Fruit fly (Drosophila melanogaster) whole organism, pupa: Measurements from ENCODE around the gene CG42854.
A peak's percentile ranks its signal among the peaks of the same experiment; 100 is the strongest.

ENCODE experiments used
- CG10348 ChIP-seq: fragments of 200-800 bp; sonication (Bioruptor generic); IDR thresholded peaks from 2 replicates; pipeline ENCODE4 v1.3.6; 2022; ENCODE audit warnings: missing biosample characterization, missing genetic modification characterization
- CG12605 ChIP-seq: fragments of 200-800 bp; sonication (Bioruptor generic); IDR thresholded peaks from 2 replicates; pipeline ENCODE4 v1.3.6; 2022; ENCODE audit warnings: missing biosample characterization, missing genetic modification characterization
- CG13204 ChIP-seq: fragments of 200-800 bp; sonication (Bioruptor generic); optimal IDR thresholded peaks from 2 replicates; lab custom pipeline; 2018; ENCODE audit warnings: missing biosample characterization, mild to moderate bottlenecking, missing genetic modification characterization, moderate library complexity
- CG14655 ChIP-seq: fragments of 200-800 bp; sonication (Bioruptor generic); optimal IDR thresholded peaks from 3 replicates; lab custom pipeline; 2017; ENCODE audit warnings: mild to moderate bottlenecking, missing biosample characterization, missing genetic modification reagents, missing genetic modification characterization
- CG15710 ChIP-seq: fragments of 200-800 bp; sonication (Bioruptor generic); optimal IDR thresholded peaks from 2 replicates; lab custom pipeline; 2018; ENCODE audit warnings: missing biosample characterization, mild to moderate bottlenecking, missing genetic modification characterization, moderate library complexity
- CG17806 ChIP-seq: fragments of 200-800 bp; sonication (Bioruptor generic); optimal IDR thresholded peaks from 2 replicates; lab custom pipeline; 2018; ENCODE audit warnings: missing biosample characterization, mild to moderate bottlenecking, missing genetic modification characterization, moderate library complexity
- CG32121 ChIP-seq: fragments of 200-800 bp; sonication (Bioruptor generic); IDR thresholded peaks from 2 replicates; pipeline ENCODE4 v1.3.6; 2022; ENCODE audit warnings: missing biosample characterization, missing genetic modification characterization
- CG34367 ChIP-seq: fragments of 200-800 bp; sonication (Bioruptor generic); optimal IDR thresholded peaks from 2 replicates; lab custom pipeline; 2018; ENCODE audit warnings: missing biosample characterization, mild to moderate bottlenecking, missing genetic modification characterization
- CG4496 ChIP-seq: fragments of 200-800 bp; sonication (Bioruptor generic); IDR thresholded peaks from 3 replicates; pipeline ENCODE4 v1.3.6; 2022; ENCODE audit warnings: missing biosample characterization, missing genetic modification characterization
- CG8159 ChIP-seq: fragments of 200-800 bp; sonication (Bioruptor generic); optimal IDR thresholded peaks from 3 replicates; lab custom pipeline; 2018; ENCODE audit warnings: missing biosample characterization, mild to moderate bottlenecking, missing genetic modification characterization, moderate library complexity
- CG8301 ChIP-seq: fragments of 200-800 bp; sonication (Bioruptor generic); optimal IDR thresholded peaks from 2 replicates; lab custom pipeline; 2018; ENCODE audit warnings: missing biosample characterization, mild to moderate bottlenecking, missing genetic modification characterization
- CG9948 ChIP-seq: fragments of 200-800 bp; sonication (Bioruptor generic); optimal IDR thresholded peaks from 2 replicates; lab custom pipeline; 2018; ENCODE audit warnings: missing biosample characterization, mild to moderate bottlenecking, missing genetic modification characterization, moderate library complexity
- D1 ChIP-seq: fragments of 200-800 bp; sonication (Bioruptor generic); optimal IDR thresholded peaks from 2 replicates; lab custom pipeline; 2018; ENCODE audit warnings: missing biosample characterization, mild to moderate bottlenecking, missing genetic modification characterization, moderate library complexity
- EcR ChIP-seq: fragments of 200-800 bp; sonication (Bioruptor generic); optimal IDR thresholded peaks from 3 replicates; lab custom pipeline; 2019; ENCODE audit warnings: missing biosample characterization, missing genetic modification characterization, mild to moderate bottlenecking, moderate library complexity, missing genetic modification reagents
- Ets98B ChIP-seq: fragments of 200-800 bp; sonication (Bioruptor generic); IDR thresholded peaks from 2 replicates; pipeline ENCODE4 v1.3.6; 2022; ENCODE audit warnings: missing biosample characterization, missing genetic modification characterization
- Pif1A ChIP-seq: fragments of 200-800 bp; sonication (Bioruptor generic); optimal IDR thresholded peaks from 3 replicates; lab custom pipeline; 2016; ENCODE audit warnings: missing biosample characterization, missing genetic modification characterization
- Pif1B ChIP-seq: fragments of 200-800 bp; sonication (Bioruptor generic); optimal IDR thresholded peaks from 3 replicates; lab custom pipeline; 2016; ENCODE audit warnings: missing biosample characterization, missing genetic modification characterization
- Snoo ChIP-seq: fragments of 200-800 bp; sonication (Bioruptor generic); optimal IDR thresholded peaks from 3 replicates; lab custom pipeline; 2017; ENCODE audit warnings: missing biosample characterization, mild to moderate bottlenecking, missing genetic modification characterization, inconsistent platforms
- fd96Ca ChIP-seq: fragments of 200-800 bp; sonication (Bioruptor generic); IDR thresholded peaks from 3 replicates; pipeline ENCODE4 v1.3.6; 2022; ENCODE audit warnings: missing biosample characterization, missing genetic modification characterization
- gl ChIP-seq: fragments of 200-800 bp; sonication (Bioruptor generic); optimal IDR thresholded peaks from 2 replicates; lab custom pipeline; 2018; ENCODE audit warnings: missing biosample characterization, mild to moderate bottlenecking, missing genetic modification characterization
- rn ChIP-seq: fragments of 200-800 bp; sonication (Bioruptor generic); IDR thresholded peaks from 2 replicates; pipeline ENCODE4 v1.3.6; 2022; ENCODE audit warnings: missing biosample characterization, missing genetic modification characterization

The CG42854 gene

dm6 chrX:17282196-17282595 lies 35.4 kb upstream of the CG42854 start, which contains the start of gene CG5445:
Gene CG5445 (plus strand): TSS chrX:17282496.
- no peak for TF ChIP-seq gl
- TF ChIP-seq CG12605 = no peak
- no peak for TF ChIP-seq CG8159 (tag; lab: Kevin White, UChicago)
- TF ChIP-seq CG15710 (tag; lab: Kevin White, UChicago) = no peak
- TF ChIP-seq D1 (tag; lab: Kevin White, UChicago) = no peak
- no peak for TF ChIP-seq Pif1A (GFP tag; lab: Kevin White, UChicago)
- TF ChIP-seq CG4496 = no peak
- TF ChIP-seq CG13204 = no peak
- no peak for TF ChIP-seq fd96Ca (GFP tag; lab: Robert Waterston, UW)
- TF ChIP-seq CG17806 (tag; lab: Kevin White, UChicago) = no peak
- no peak for TF ChIP-seq rn (GFP tag; lab: Robert Waterston, UW)
- no peak for TF ChIP-seq CG32121 (GFP tag; lab: Robert Waterston, UW)
- no peak for TF ChIP-seq CG9948
- TF ChIP-seq CG10348 (GFP tag; lab: Robert Waterston, UW) = no peak
- TF ChIP-seq EcR (GFP tag; lab: Kevin White, UChicago) = no peak
- no peak for TF ChIP-seq Snoo (tag; lab: Kevin White, UChicago)
- no peak for TF ChIP-seq Ets98B (GFP tag; lab: Robert Waterston, UW)
- TF ChIP-seq CG14655 (GFP tag; lab: Kevin White, UChicago) = no peak

dm6 chrX:17274798-17275197 lies 28.0 kb upstream of the CG42854 start:
- TF ChIP-seq Pif1A (GFP tag; lab: Kevin White, UChicago) (no peak), CG15710 (tag; lab: Kevin White, UChicago) (no peak), CG12605 (0 out of 2 replicates have a peak, but pooled peaks have one; percentile 8), D1 (tag; lab: Kevin White, UChicago) (no peak), CG10348 (GFP tag; lab: Robert Waterston, UW) (no peak), CG14655 (GFP tag; lab: Kevin White, UChicago) (peak; percentile 25), Snoo (tag; lab: Kevin White, UChicago) (no peak), EcR (GFP tag; lab: Kevin White, UChicago) (no peak), CG9948 (no peak), CG4496 (no peak), fd96Ca (GFP tag; lab: Robert Waterston, UW) (no peak), rn (GFP tag; lab: Robert Waterston, UW) (no peak), Ets98B (GFP tag; lab: Robert Waterston, UW) (no peak), CG8159 (tag; lab: Kevin White, UChicago) (no peak), gl (no peak), CG34367 (no peak), CG8301 (tag; lab: Kevin White, UChicago) (peak; percentile 12), CG17806 (tag; lab: Kevin White, UChicago) (no peak), CG13204 (no peak), Pif1B (GFP tag; lab: Kevin White, UChicago) (no peak), CG32121 (GFP tag; lab: Robert Waterston, UW) (no peak)

- no peak for TF ChIP-seq CG12605
- TF ChIP-seq Snoo (tag; lab: Kevin White, UChicago) = no peak
- no peak for TF ChIP-seq CG4496
- no peak for TF ChIP-seq CG17806 (tag; lab: Kevin White, UChicago)
- TF ChIP-seq CG9948 = no peak
- TF ChIP-seq CG14655 (GFP tag; lab: Kevin White, UChicago) = no peak
- no peak for TF ChIP-seq EcR (GFP tag; lab: Kevin White, UChicago)
- no peak for TF ChIP-seq rn (GFP tag; lab: Robert Waterston, UW)
- no peak for TF ChIP-seq Pif1A (GFP tag; lab: Kevin White, UChicago)
- TF ChIP-seq CG15710 (tag; lab: Kevin White, UChicago) = no peak
- TF ChIP-seq CG32121 (GFP tag; lab: Robert Waterston, UW) = no peak
- no peak for TF ChIP-seq fd96Ca (GFP tag; lab: Robert Waterston, UW)
- no peak for TF ChIP-seq gl
- no peak for TF ChIP-seq CG34367
- TF ChIP-seq D1 (tag; lab: Kevin White, UChicago) = no peak
Measured at dm6 chrX:17265402-17266028, 18.7 kb upstream of the CG42854 start.

- TF ChIP-seq Snoo (tag; lab: Kevin White, UChicago) (no peak), CG4496 (no peak), CG12605 (no peak)
- TF ChIP-seq, all 21 proteins: peak for 0
Measured at dm6 chrX:17262049-17262448, 15.2 kb upstream of the CG42854 start.

dm6 chrX:17255677-17256076 lies 8.9 kb upstream of the CG42854 start:
- TF ChIP-seq CG15710 (tag; lab: Kevin White, UChicago) = no peak
- no peak for TF ChIP-seq EcR (GFP tag; lab: Kevin White, UChicago)
- TF ChIP-seq gl = no peak
- TF ChIP-seq Snoo (tag; lab: Kevin White, UChicago) = no peak
- no peak for TF ChIP-seq Ets98B (GFP tag; lab: Robert Waterston, UW)
- no peak for TF ChIP-seq CG8301 (tag; lab: Kevin White, UChicago)
- TF ChIP-seq Pif1A (GFP tag; lab: Kevin White, UChicago) = no peak
- TF ChIP-seq CG4496 = no peak
- TF ChIP-seq CG8159 (tag; lab: Kevin White, UChicago) = no peak
- TF ChIP-seq Pif1B (GFP tag; lab: Kevin White, UChicago) = no peak
- TF ChIP-seq CG9948 = no peak
- no peak for TF ChIP-seq CG12605
- no peak for TF ChIP-seq D1 (tag; lab: Kevin White, UChicago)
- no peak for TF ChIP-seq rn (GFP tag; lab: Robert Waterston, UW)
- TF ChIP-seq CG14655 (GFP tag; lab: Kevin White, UChicago) = no peak
- no peak for TF ChIP-seq CG32121 (GFP tag; lab: Robert Waterston, UW)
- no peak for TF ChIP-seq CG17806 (tag; lab: Kevin White, UChicago)
- no peak for TF ChIP-seq CG13204
- TF ChIP-seq fd96Ca (GFP tag; lab: Robert Waterston, UW) = no peak
